Worm (Caenorhabditis elegans): ENCODE data around the gene gss-1.

ce11 chrII:9403087-9403486, 13.1 kb downstream of the gss-1 start, which contains the start of gene Y51B9A.6:
- TF ChIP-seq ceh-16 (tag; optimal IDR thresholded peaks at IDR 0.05): no peak
- no peak for TF ChIP-seq skn-1 (tag; optimal IDR thresholded peaks at IDR 0.05)
- TF ChIP-seq nhr-77 (tag; optimal IDR thresholded peaks at IDR 0.05): no peak
- no peak for TF ChIP-seq nhr-10 (tag; optimal IDR thresholded peaks at IDR 0.05)

Measured in whole organism, L2 larva.